ENCODE assay signal across 4 fruit fly cellular contexts in genomic region chr2L:14355852-14356174, dm6.
TF ChIP-seq lines count a peak whose summit lies in the region.

No protein-coding gene starts in this region.

- no peak for TF ChIP-seq CTCF in whole organism, embryonic (GFP tag; optimal IDR thresholded peaks at IDR 0.05; lab: Kevin White, UChicago)

TF ChIP-seq in whole organism, embryonic, 481 proteins besides CTCF, POLR2A, EP300 and RAD21:
- TF ChIP-seq bsh (GFP tag; optimal IDR thresholded peaks at IDR 0.05; lab: Kevin White, UChicago) (no peak), gem (tag; optimal IDR thresholded peaks at IDR 0.05; lab: Kevin White, UChicago) (no peak), D19A (tag; optimal IDR thresholded peaks at IDR 0.05; lab: Kevin White, UChicago) (peak; percentile 62), CG2712 (tag; optimal IDR thresholded peaks at IDR 0.05; lab: Kevin White, UChicago) (peak; percentile 2), CG12104 (GFP tag; optimal IDR thresholded peaks at IDR 0.05; lab: Kevin White, UChicago) (peak; percentile 1), CG9215 (GFP tag; IDR thresholded peaks at IDR 0.05; lab: Robert Waterston, UW) (0 out of 2 replicates have a peak, but pooled peaks have one; percentile 3), B-H2 (GFP tag; optimal IDR thresholded peaks at IDR 0.05; lab: Kevin White, UChicago) (no peak), HLH4C (GFP tag; IDR thresholded peaks at IDR 0.05; lab: Robert Waterston, UW; ENCODE audit: partially characterized antibody) (no peak), CG7556 (GFP tag; optimal IDR thresholded peaks at IDR 0.05; lab: Kevin White, UChicago) (peak; percentile 11), CG17361 (GFP tag; IDR thresholded peaks at IDR 0.05; lab: Robert Waterston, UW) (0 out of 3 replicates have a peak, but pooled peaks have one; percentile 29), CG31441 (GFP tag; IDR thresholded peaks at IDR 0.05; lab: Robert Waterston, UW) (0 out of 2 replicates have a peak, but pooled peaks have one; percentile 6), CG18599 (GFP tag; optimal IDR thresholded peaks at IDR 0.05; lab: Kevin White, UChicago) (peak; percentile 7), kah (GFP tag; optimal IDR thresholded peaks at IDR 0.05; lab: Kevin White, UChicago) (no peak), CG18262 (tag; optimal IDR thresholded peaks at IDR 0.05; lab: Kevin White, UChicago) (peak; percentile 18), Hr51 (GFP tag; optimal IDR thresholded peaks at IDR 0.05; lab: Kevin White, UChicago) (peak in 1 of 2 experiments; percentile 14), Meics (GFP tag; optimal IDR thresholded peaks at IDR 0.05; lab: Kevin White, UChicago) (peak; percentile 22)

TF ChIP-seq in whole organism, prepupa, 60 proteins besides CTCF, POLR2A, EP300 and RAD21:
- peak; percentile 56 for TF ChIP-seq Eip78C (GFP tag; lab: Kevin White, UChicago)
- TF ChIP-seq pdm3 (GFP tag; optimal IDR thresholded peaks at IDR 0.05; lab: Kevin White, UChicago), result no peak
- peak; percentile 33 for TF ChIP-seq Hr4 (GFP tag; optimal IDR thresholded peaks at IDR 0.05; lab: Kevin White, UChicago)
- TF ChIP-seq CG7368 (GFP tag; optimal IDR thresholded peaks at IDR 0.05; lab: Kevin White, UChicago), result no peak
- TF ChIP-seq CG15336 (GFP tag; IDR thresholded peaks at IDR 0.05; lab: Robert Waterston, UW), result no peak; the same call in 1 of the 2 replicates
- TF ChIP-seq salr (GFP tag; optimal IDR thresholded peaks at IDR 0.05; lab: Kevin White, UChicago), result peak in 1 of 2 experiments; percentile 1
- peak; percentile 27 for TF ChIP-seq CG4318 (GFP tag; optimal IDR thresholded peaks at IDR 0.05; lab: Kevin White, UChicago)
- TF ChIP-seq CG3032 (tag; optimal IDR thresholded peaks at IDR 0.05; lab: Kevin White, UChicago), result peak; percentile 26
- no peak for TF ChIP-seq lz (GFP tag; optimal IDR thresholded peaks at IDR 0.05; lab: Kevin White, UChicago)
- peak; percentile 16 for TF ChIP-seq acj6 (GFP tag; optimal IDR thresholded peaks at IDR 0.05; lab: Kevin White, UChicago)

TF ChIP-seq in whole organism, pupa, 21 proteins besides CTCF, POLR2A, EP300 and RAD21:
- TF ChIP-seq Pif1A (GFP tag; optimal IDR thresholded peaks at IDR 0.05; lab: Kevin White, UChicago), result no peak
- no peak for TF ChIP-seq CG13204 (GFP tag; optimal IDR thresholded peaks at IDR 0.05; lab: Kevin White, UChicago)
- TF ChIP-seq CG8301 (tag; optimal IDR thresholded peaks at IDR 0.05; lab: Kevin White, UChicago), result no peak
- no peak for TF ChIP-seq CG12605 (GFP tag; IDR thresholded peaks at IDR 0.05; lab: Robert Waterston, UW)
- TF ChIP-seq CG32121 (GFP tag; IDR thresholded peaks at IDR 0.05; lab: Robert Waterston, UW), result no peak
- no peak for TF ChIP-seq Pif1B (GFP tag; optimal IDR thresholded peaks at IDR 0.05; lab: Kevin White, UChicago)
- peak; percentile 4 for TF ChIP-seq CG8159 (tag; optimal IDR thresholded peaks at IDR 0.05; lab: Kevin White, UChicago)
- TF ChIP-seq CG14655 (GFP tag; optimal IDR thresholded peaks at IDR 0.05; lab: Kevin White, UChicago), result peak; percentile 43

TF ChIP-seq in whole organism, wandering third instar larva, 38 proteins besides CTCF, POLR2A, EP300 and RAD21:
- TF ChIP-seq CG32264 (GFP tag; optimal IDR thresholded peaks at IDR 0.05; lab: Kevin White, UChicago) (no peak), fru (GFP tag; optimal IDR thresholded peaks at IDR 0.05; lab: Kevin White, UChicago) (peak; percentile 24), sage (GFP tag; optimal IDR thresholded peaks at IDR 0.05; lab: Kevin White, UChicago) (no peak)
